Fruit fly (Drosophila melanogaster): ENCODE data around the gene CG34277.

Gene CG34277

DNA sequence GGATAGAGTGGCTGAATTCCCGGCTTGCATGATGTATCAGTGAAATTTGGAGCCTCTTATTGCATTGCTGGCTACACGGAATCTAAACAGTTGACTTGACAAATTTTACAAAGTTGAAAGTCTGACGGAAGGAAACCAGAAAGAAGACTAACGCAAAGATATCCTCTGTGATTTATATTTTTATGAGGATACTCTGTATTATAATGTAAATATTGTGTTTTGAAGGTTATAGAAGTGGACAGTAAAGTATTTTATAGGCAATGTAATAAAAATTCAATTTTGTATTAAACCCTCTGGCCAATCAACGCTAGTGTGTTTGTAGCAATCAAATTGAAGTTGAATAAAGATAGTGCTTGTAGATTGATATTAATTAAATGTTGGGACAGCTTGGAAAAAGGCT lies 18.2 kb downstream of the CG34277 start, which contains the start of gene CG14668:
Gene CG14668 (minus strand): TSS at position 101 of the 400 bp plus-strand sequence.
- no peak for TF ChIP-seq Myc (optimal IDR thresholded peaks at IDR 0.05)
- TF ChIP-seq Sin3A (optimal IDR thresholded peaks at IDR 0.05) = no peak
- no peak for TF ChIP-seq ttk (optimal IDR thresholded peaks at IDR 0.05)
- no peak for TF ChIP-seq h (optimal IDR thresholded peaks at IDR 0.05)
- no peak for TF ChIP-seq insv (optimal IDR thresholded peaks at IDR 0.05)
- TF ChIP-seq psq (optimal IDR thresholded peaks at IDR 0.05) = no peak

DNA sequence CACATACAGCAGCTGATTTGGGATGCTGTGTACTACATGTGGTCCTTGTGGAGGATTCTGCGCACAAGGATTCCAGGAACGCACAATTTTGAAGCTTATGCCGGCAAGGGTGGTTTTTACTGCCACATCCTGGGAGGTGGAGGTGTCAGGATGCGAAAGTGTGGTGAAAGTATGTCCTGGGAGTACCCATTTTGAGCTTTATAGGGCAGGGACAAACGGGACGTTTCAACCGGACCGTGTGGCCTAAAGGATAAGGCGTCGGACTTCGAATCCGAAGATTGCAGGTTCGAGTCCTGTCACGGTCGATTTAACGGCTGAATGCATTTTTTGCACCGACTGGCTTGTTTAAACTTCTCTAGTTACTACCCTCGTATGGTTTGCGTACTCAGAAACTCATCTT lies 18.7 kb downstream of the CG34277 start:
- TF ChIP-seq Sin3A (optimal IDR thresholded peaks at IDR 0.05) (no peak), h (optimal IDR thresholded peaks at IDR 0.05) (no peak), insv (optimal IDR thresholded peaks at IDR 0.05) (no peak), Myc (optimal IDR thresholded peaks at IDR 0.05) (no peak), ttk (optimal IDR thresholded peaks at IDR 0.05) (no peak), psq (optimal IDR thresholded peaks at IDR 0.05) (no peak)

DNA sequence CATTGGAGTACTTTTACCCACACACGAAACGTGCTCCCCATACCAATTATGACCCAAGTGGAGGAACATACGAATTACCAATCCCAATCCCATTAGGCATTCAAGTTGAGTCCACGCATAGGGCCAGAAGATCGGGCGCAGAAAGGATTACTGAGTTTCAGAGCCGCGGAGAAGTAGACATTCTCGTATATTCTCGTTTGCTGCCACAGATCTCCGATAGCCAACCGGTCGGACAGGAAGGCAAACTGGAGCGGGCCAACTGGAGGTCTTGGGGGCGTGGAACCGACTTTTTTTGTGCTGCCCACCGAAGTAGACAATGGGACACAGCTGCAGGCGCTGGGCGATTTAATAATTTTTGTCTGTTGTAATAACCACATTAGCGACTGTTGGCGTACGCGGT lies 19.7 kb downstream of the CG34277 start:
- TF ChIP-seq Sin3A (optimal IDR thresholded peaks at IDR 0.05) (no peak), ttk (optimal IDR thresholded peaks at IDR 0.05) (no peak), h (optimal IDR thresholded peaks at IDR 0.05) (no peak), insv (optimal IDR thresholded peaks at IDR 0.05) (no peak), psq (optimal IDR thresholded peaks at IDR 0.05) (no peak), Myc (optimal IDR thresholded peaks at IDR 0.05) (no peak)

DNA sequence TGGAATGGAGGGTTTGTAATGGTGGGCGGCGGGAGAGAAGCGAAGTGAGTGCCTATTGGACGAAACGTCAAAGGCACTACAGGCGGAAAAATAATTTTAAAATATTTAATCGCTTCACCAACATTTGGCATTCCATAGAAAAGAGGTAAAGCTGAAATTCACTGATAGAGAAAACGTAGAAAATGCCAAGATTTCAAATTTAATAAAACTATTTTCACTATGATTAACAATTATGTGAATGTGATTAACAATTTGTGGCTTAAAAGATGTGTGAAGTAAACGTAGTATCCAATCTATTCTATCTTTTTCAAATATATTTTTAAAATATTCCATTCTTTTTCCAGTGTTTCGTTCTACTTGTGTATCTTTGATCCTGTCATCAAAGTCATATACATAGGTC lies 20.1 kb downstream of the CG34277 start:
- TF ChIP-seq Myc (optimal IDR thresholded peaks at IDR 0.05) = no peak

DNA sequence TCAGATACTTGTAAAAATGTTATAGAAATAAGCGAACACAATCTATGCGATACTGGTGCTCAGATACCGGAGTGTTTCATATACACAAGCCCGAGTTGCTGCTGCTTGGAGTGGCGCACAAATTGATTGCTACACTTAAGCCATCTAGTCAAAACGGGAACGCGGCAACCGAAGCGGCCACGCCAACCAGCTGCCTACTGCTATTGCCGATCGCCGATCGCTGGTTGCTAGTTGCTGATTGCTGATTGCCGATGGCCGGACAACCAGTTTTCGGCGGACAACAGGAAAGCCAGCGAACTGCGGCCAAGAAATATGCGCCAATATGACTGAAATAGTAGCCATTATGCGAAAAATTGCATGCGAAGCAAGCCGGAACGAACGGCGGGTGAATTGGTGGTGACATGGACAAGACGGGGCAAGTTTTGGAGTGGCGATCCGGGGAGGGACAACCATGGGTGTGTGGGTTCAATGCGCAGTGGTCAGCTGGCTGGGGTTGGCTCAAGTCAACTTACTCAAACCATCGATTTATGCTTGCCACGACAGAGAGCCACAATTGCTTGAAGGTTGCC lies 20.8 kb downstream of the CG34277 start:
- TF ChIP-seq Myc (optimal IDR thresholded peaks at IDR 0.05) (no peak), ttk (optimal IDR thresholded peaks at IDR 0.05) (no peak), Sin3A (optimal IDR thresholded peaks at IDR 0.05) (no peak), h (optimal IDR thresholded peaks at IDR 0.05) (no peak), insv (optimal IDR thresholded peaks at IDR 0.05) (no peak), psq (optimal IDR thresholded peaks at IDR 0.05) (no peak)

DNA sequence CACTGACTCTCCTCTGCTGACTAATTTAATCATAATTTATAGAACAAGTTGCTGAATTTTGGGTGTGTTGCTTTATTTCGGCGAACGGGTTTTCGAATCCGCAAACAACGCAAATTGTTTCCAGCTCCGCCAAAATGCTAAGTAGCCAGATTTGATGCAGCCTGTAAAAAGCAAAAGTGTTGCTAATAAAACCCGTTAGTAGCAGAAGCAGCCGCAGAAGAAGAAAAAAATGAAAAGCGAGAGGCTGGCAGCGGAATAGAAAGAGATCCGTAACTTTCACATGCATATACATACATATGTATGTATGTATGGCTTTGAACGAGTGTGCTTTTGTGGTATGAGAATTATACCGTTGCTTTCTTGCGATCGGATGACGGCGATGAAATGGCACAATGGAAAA lies 22.7 kb downstream of the CG34277 start:
- TF ChIP-seq Myc (optimal IDR thresholded peaks at IDR 0.05) = no peak
- TF ChIP-seq Sin3A (optimal IDR thresholded peaks at IDR 0.05) = no peak
- no peak for TF ChIP-seq ttk (optimal IDR thresholded peaks at IDR 0.05)
- no peak for TF ChIP-seq h (optimal IDR thresholded peaks at IDR 0.05)
- TF ChIP-seq insv (optimal IDR thresholded peaks at IDR 0.05) = no peak
- TF ChIP-seq psq (optimal IDR thresholded peaks at IDR 0.05) = no peak

DNA sequence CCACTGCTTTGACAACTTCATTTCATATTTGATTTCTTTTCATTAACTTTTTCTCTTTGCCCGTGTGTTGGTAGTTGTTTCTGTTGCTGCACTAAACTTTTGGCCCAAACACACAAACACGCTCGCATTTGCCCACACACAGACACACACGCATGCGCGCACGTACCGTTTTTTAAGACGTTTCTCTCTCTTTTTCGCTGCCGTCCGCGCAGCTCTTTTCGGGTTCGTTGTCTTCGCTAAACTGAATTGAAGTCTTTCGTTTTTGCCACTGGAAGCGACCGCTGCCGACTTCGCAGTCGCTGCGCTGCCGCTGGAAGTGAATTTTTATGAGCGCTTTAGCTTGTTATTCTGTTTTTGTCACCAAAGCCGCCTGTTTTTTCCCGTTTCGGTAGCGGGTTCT lies 23.3 kb downstream of the CG34277 start, which contains the start of gene kkv:
Gene kkv (minus strand): TSS at position 246 of the 400 bp plus-strand sequence.
- no peak for TF ChIP-seq Sin3A (optimal IDR thresholded peaks at IDR 0.05)
- TF ChIP-seq insv (optimal IDR thresholded peaks at IDR 0.05) = no peak
- TF ChIP-seq Myc (optimal IDR thresholded peaks at IDR 0.05) = no peak
- no peak for TF ChIP-seq h (optimal IDR thresholded peaks at IDR 0.05)

DNA sequence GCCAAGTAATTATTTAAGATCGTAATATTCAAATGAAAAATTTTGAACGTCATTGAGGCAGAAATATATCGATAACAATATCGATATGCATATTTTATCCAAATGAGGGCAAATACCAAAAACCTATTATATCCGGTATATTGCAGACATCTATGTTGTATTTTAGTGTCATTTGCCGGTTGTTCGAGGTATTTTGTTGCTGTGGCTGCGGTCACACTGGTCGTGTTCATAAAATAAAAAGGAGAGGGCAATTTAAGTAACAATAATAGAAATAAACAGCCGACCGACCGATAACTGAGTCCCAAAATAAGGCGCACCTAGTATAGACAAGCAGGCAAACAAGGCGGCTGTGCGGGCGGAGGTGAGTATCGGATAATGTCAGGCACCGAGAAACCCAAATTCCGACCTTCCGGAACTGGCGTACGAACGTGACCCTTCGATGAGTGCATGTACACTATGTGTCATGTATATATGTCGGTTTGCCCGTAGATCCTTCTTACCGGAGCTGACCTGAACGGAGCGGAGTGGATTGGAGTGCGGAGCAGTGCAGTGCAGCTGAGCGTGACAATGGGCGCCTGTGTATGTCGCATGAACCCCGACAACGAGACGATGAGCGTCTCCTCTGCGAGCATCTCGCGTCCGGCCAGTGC lies 24.5 kb downstream of the CG34277 start, which contains the start of gene CG1172:
Gene CG1172 (plus strand): TSS at position 181 of the 650 bp plus-strand sequence.
- TF ChIP-seq h (optimal IDR thresholded peaks at IDR 0.05) (no peak), Sin3A (optimal IDR thresholded peaks at IDR 0.05) (no peak), ttk (optimal IDR thresholded peaks at IDR 0.05) (no peak), insv (optimal IDR thresholded peaks at IDR 0.05) (no peak), Myc (optimal IDR thresholded peaks at IDR 0.05) (no peak), psq (optimal IDR thresholded peaks at IDR 0.05) (no peak)

DNA sequence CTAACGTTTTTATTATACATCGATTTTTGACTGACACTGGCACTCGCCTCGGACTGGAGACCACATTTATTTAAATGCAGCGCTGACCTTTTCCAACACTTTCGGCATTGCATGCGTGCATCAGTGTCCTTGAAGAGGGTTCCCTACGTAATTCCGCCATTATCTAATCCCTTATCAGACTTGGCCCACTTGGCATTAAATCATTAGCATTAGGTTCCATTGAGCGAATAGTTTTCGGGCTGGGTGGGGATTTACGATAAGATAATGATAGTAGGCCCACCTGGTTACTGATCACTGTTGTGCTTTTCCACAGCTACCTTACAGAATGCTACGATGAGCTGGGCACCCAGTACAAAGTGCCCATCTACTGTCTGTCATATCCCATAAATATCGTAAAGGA lies 25.9 kb downstream of the CG34277 start:
- no peak for TF ChIP-seq h (optimal IDR thresholded peaks at IDR 0.05)
- TF ChIP-seq psq (optimal IDR thresholded peaks at IDR 0.05) = no peak
- TF ChIP-seq Myc (optimal IDR thresholded peaks at IDR 0.05) = no peak

DNA sequence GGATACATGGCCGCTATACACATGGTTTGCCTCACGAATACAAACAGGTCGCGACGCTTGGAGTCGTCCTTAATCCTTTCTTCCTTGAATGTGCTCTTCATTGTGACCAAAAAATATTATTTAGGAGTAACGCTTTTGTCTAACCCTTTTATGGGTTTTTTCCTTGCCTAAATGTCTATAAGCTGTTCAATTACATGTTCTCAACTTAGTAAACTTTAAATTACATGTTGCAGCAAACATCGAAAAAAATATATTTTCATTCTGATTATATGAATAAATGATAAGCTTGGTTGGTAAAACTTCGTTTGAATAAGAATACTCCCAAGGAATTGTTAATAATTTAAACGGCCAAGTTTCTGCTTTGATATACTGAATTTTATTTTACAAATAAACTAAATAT lies 29.8 kb downstream of the CG34277 start, which contains the start of gene Or83a:
Gene Or83a (minus strand): TSS at position 101 of the 400 bp plus-strand sequence.
- TF ChIP-seq psq (optimal IDR thresholded peaks at IDR 0.05) (no peak), Myc (optimal IDR thresholded peaks at IDR 0.05) (no peak), h (optimal IDR thresholded peaks at IDR 0.05) (no peak), Sin3A (optimal IDR thresholded peaks at IDR 0.05) (no peak), insv (optimal IDR thresholded peaks at IDR 0.05) (no peak), ttk (optimal IDR thresholded peaks at IDR 0.05) (no peak)

DNA sequence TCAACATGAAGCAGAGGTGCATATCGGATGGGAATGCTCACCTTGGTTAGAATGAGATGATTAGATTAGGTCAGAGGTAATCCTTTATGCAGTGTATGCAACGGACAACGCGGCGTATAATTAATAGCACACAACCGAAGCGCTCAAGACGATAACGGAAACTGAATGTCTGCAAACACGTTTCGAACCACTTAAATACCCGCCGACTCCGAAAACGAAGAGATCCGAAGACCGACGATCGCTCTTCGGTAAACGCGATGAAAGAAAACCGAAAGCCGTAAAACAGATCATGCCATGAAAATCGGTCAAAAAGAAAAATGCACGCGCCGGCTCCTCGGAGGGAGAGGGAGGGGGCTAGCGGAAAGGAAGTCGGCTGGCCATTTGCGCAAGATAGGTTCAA lies 34.6 kb downstream of the CG34277 start, which contains the start of gene CG2663:
Gene CG2663 (minus strand): TSS at position 173 of the 400 bp plus-strand sequence.
- TF ChIP-seq h (optimal IDR thresholded peaks at IDR 0.05) = no peak
- TF ChIP-seq insv (optimal IDR thresholded peaks at IDR 0.05) = no peak
- no peak for TF ChIP-seq psq (optimal IDR thresholded peaks at IDR 0.05)
- TF ChIP-seq Sin3A (optimal IDR thresholded peaks at IDR 0.05) = no peak
- no peak for TF ChIP-seq ttk (optimal IDR thresholded peaks at IDR 0.05)
- TF ChIP-seq Myc (optimal IDR thresholded peaks at IDR 0.05) = no peak

DNA sequence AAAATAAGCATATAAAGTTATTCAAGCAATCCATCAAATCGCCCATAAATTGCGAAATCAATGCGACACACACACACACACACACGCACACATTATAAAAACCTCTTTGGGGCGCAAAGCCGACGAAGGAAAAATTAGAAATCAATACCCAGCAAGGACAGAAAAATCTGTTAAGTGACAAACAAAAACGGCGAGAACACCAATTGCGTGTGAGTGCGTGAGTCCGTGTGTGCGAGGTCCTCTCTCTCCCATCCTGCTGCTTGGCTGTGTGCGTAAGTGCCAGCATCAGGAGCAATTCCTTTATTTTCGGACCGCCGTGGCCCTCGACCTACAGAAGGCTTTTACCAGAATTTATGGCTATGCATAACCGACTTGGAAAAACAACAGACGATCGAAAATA lies 43.0 kb downstream of the CG34277 start, which contains the start of gene Orco:
Gene Orco (minus strand): TSS at position 101 of the 400 bp plus-strand sequence.
- TF ChIP-seq psq (optimal IDR thresholded peaks at IDR 0.05) = no peak
- no peak for TF ChIP-seq Myc (optimal IDR thresholded peaks at IDR 0.05)
- TF ChIP-seq Sin3A (optimal IDR thresholded peaks at IDR 0.05) = no peak
- no peak for TF ChIP-seq insv (optimal IDR thresholded peaks at IDR 0.05)
- TF ChIP-seq ttk (optimal IDR thresholded peaks at IDR 0.05) = no peak
- TF ChIP-seq h (optimal IDR thresholded peaks at IDR 0.05) = no peak

DNA sequence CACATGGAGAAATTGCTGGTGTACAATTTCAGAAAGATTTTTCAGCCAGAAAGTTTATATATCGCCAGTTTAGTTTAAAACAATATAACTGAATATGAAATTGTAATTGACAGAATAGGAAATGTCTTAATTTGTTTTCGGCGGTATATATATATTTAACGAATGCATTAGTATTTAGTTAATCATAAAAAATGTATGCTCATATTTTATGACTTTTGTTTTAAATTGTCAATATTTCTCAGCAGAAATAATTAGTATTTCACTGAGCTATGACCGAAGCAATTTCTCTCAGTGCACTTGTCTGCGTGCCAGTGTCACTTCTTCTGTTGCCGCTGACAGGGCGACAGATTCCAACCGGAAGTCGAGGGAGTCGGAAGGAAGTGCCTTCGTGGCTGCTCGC lies 43.6 kb downstream of the CG34277 start:
- TF ChIP-seq insv (optimal IDR thresholded peaks at IDR 0.05) (no peak), ttk (optimal IDR thresholded peaks at IDR 0.05) (no peak), h (optimal IDR thresholded peaks at IDR 0.05) (no peak), Myc (optimal IDR thresholded peaks at IDR 0.05) (no peak), psq (optimal IDR thresholded peaks at IDR 0.05) (no peak), Sin3A (optimal IDR thresholded peaks at IDR 0.05) (no peak)
